Fruit fly (Drosophila melanogaster): ENCODE data around the gene Sos.

Sos gene

DNA sequence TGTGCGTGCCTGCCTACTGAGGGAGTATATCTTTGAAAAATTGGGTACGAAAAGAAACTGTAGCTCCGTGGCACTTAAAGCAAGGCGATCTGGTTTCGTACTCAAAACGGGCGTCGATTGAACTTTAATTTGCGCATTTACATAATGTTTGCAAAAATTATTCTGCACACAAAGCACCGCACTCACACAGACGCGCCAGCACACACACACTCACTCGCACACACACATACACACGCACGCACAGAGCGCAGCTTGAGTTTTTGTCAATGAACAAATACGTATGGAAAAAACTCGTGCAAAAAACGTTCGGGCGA is 33.9 kb upstream of the Sos start (continued):
- TF ChIP-seq CG13123 (GFP tag; optimal IDR thresholded peaks at IDR 0.05) (no peak), Spps (tag; optimal IDR thresholded peaks at IDR 0.05) (no peak), Eip74EF (GFP tag; optimal IDR thresholded peaks at IDR 0.05) (no peak), CG11504 (tag; optimal IDR thresholded peaks at IDR 0.05) (no peak), unc-4 (GFP tag; IDR thresholded peaks at IDR 0.05; ENCODE audit: partially characterized antibody) (peak; percentile 26; the same call in 1 of the 2 replicates), gsb-n (tag; optimal IDR thresholded peaks at IDR 0.05) (no peak), CTCF (GFP tag; optimal IDR thresholded peaks at IDR 0.05) (no peak), Oaz (GFP tag; IDR thresholded peaks at IDR 0.05) (no peak), HLH4C (GFP tag; IDR thresholded peaks at IDR 0.05; ENCODE audit: partially characterized antibody) (0 out of 3 replicates have a peak, but pooled peaks have one; percentile 6), CG8281 (tag; optimal IDR thresholded peaks at IDR 0.05) (no peak), otp (GFP tag; IDR thresholded peaks at IDR 0.05) (no peak), Dek (tag; optimal IDR thresholded peaks at IDR 0.05) (no peak), chm (GFP tag; IDR thresholded peaks at IDR 0.05) (peak; percentile 25; the same call in 1 of the 2 replicates), z (GFP tag; IDR thresholded peaks at IDR 0.05) (peak; percentile 57; the same call in 1 of the 3 replicates), CG34422 (GFP tag; IDR thresholded peaks at IDR 0.05) (peak; percentile 83; the same call in 1 of the 3 replicates), CG12769 (tag; optimal IDR thresholded peaks at IDR 0.05) (peak; percentile 22), prd (optimal IDR thresholded peaks at IDR 0.05) (no peak), prd (GFP tag; IDR thresholded peaks at IDR 0.05) (no peak), CG12299 (tag; optimal IDR thresholded peaks at IDR 0.05) (no peak), NK7.1 (GFP tag; optimal IDR thresholded peaks at IDR 0.05) (no peak), CG34224 (GFP tag; IDR thresholded peaks at IDR 0.05; ENCODE audit: partially characterized antibody) (peak; percentile 15; the same call in 1 of the 3 replicates), CG17829 (tag; optimal IDR thresholded peaks at IDR 0.05) (no peak), wek (GFP tag; optimal IDR thresholded peaks at IDR 0.05) (peak; percentile 13), Asciz (GFP tag; optimal IDR thresholded peaks at IDR 0.05) (no peak), H15 (GFP tag; IDR thresholded peaks at IDR 0.05) (0 out of 3 replicates have a peak, but pooled peaks have one; percentile 19), chinmo (GFP tag; IDR thresholded peaks at IDR 0.05; ENCODE audit: partially characterized antibody) (peak; percentile 80; the same call in 2 of the 4 replicates), CG6854 (GFP tag; optimal IDR thresholded peaks at IDR 0.05) (no peak)

DNA sequence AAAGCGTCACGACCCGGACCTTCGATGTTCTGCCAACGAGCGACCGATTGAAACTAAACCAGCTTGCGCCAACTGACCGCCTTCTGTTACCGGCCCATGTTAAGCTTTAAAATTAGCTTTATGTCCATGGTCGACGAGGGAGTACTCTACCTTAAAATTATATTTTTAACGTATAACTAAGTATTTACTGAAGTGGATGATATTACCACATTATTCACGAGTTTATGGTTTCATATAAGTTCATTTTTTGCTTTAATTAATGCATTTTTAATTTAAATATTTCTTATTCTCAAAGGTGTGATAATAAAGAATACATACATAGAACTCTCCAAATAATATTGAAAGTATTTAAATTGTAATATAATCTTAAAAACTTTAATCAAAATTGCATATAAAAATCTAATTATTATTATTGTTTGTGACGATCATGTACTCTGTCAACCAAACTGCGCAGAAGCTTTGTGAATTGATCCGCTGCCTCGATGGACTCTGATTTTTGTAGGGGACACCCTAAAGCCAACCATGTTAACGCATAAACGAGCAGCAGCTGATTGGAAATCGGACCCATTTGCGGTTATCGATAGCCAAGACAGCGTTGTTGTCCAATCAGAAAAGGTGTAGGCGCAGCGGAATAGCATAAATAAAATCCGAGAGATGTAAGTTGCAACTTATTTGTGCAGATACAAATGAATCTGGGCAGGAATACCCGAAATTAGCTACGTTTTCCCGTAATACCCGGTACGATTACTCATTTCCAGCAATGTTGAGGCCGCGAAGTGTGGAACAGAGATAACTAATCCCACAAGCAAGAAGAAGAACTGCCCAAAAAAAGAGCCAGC is 33.3 kb upstream of the Sos start, which contains the start of the genes CG9008 and p38b:
CG9008 (minus strand) TSS at position 57 of the 839 bp plus-strand sequence.
p38b (plus strand) TSS at position 581 of the 839 bp plus-strand sequence.
- TF ChIP-seq C15 (GFP tag; IDR thresholded peaks at IDR 0.05): no peak
- no peak for TF ChIP-seq CG7786 (GFP tag; optimal IDR thresholded peaks at IDR 0.05)
- TF ChIP-seq CG18011 (GFP tag; optimal IDR thresholded peaks at IDR 0.05): peak; percentile 31
- peak; percentile 73 for TF ChIP-seq CG12155 (GFP tag; optimal IDR thresholded peaks at IDR 0.05)
- no peak for TF ChIP-seq CG15011 (GFP tag; optimal IDR thresholded peaks at IDR 0.05)
- TF ChIP-seq NC2α (GFP tag; optimal IDR thresholded peaks at IDR 0.05): no peak
- TF ChIP-seq Rx (GFP tag; IDR thresholded peaks at IDR 0.05): no peak
- TF ChIP-seq Adf1 (GFP tag; IDR thresholded peaks at IDR 0.05): peak; percentile 23; the same call in 1 of the 2 replicates
- TF ChIP-seq CG4730 (GFP tag; IDR thresholded peaks at IDR 0.05): peak; percentile 58
- TF ChIP-seq Mes4 (GFP tag; optimal IDR thresholded peaks at IDR 0.05): no peak
- no peak for TF ChIP-seq CG43689 (GFP tag; IDR thresholded peaks at IDR 0.05)
- TF ChIP-seq wek (GFP tag; optimal IDR thresholded peaks at IDR 0.05): peak; percentile 52
- TF ChIP-seq CG6254 (GFP tag; optimal IDR thresholded peaks at IDR 0.05): peak; percentile 47
- TF ChIP-seq CG3726 (GFP tag; IDR thresholded peaks at IDR 0.05): no peak
- no peak; the same call in 1 of the 2 replicates for TF ChIP-seq H2.0 (GFP tag; IDR thresholded peaks at IDR 0.05)
- TF ChIP-seq mam (GFP tag; optimal IDR thresholded peaks at IDR 0.05): peak; percentile 46
- peak; percentile 60; the same call in 1 of the 2 replicates for TF ChIP-seq klu (GFP tag; IDR thresholded peaks at IDR 0.05)
- TF ChIP-seq slbo (GFP tag; IDR thresholded peaks at IDR 0.05): peak; percentile 74
- TF ChIP-seq CG17361 (GFP tag; IDR thresholded peaks at IDR 0.05): peak; percentile 97
- TF ChIP-seq emc (GFP tag; optimal IDR thresholded peaks at IDR 0.05): no peak
- TF ChIP-seq CG4707 (GFP tag; optimal IDR thresholded peaks at IDR 0.05): no peak
- peak; percentile 75 for TF ChIP-seq Xbp1 (GFP tag; optimal IDR thresholded peaks at IDR 0.05)
- no peak for TF ChIP-seq Tbp (GFP tag; optimal IDR thresholded peaks at IDR 0.05)
- no peak for TF ChIP-seq tx (GFP tag; optimal IDR thresholded peaks at IDR 0.05)
- TF ChIP-seq CG11696 (GFP tag; IDR thresholded peaks at IDR 0.05): no peak
